Fruit fly (Drosophila melanogaster) whole organism, embryonic: Measurements from ENCODE around the gene cype.

Source experiments
- Atf6 ChIP-seq: fragments of 200-800 bp; sonication (Bioruptor generic); IDR thresholded peaks from 2 replicates; pipeline ENCODE4 v1.3.6; 2022; ENCODE audit warnings: missing biosample characterization, missing genetic modification characterization
- B-H1 ChIP-seq: fragments of 200-800 bp; sonication (Bioruptor generic); IDR thresholded peaks from 3 replicates; pipeline ENCODE4 v1.3.6; 2022; ENCODE audit warnings: missing biosample characterization, missing genetic modification characterization
- CG10431 ChIP-seq: fragments of 200-800 bp; sonication (Bioruptor generic); optimal IDR thresholded peaks from 3 replicates; lab custom pipeline; 2018; ENCODE audit warnings: missing biosample characterization, mild to moderate bottlenecking, missing genetic modification characterization
- CG10979 ChIP-seq: fragments of 200-800 bp; sonication (Bioruptor generic); optimal IDR thresholded peaks from 2 replicates; lab custom pipeline; 2018; ENCODE audit warnings: missing biosample characterization, mild to moderate bottlenecking, missing genetic modification characterization, moderate library complexity
- CG11504 ChIP-seq: fragments of 200-800 bp; sonication (Bioruptor generic); optimal IDR thresholded peaks from 3 replicates; lab custom pipeline; 2019; ENCODE audit warnings: missing biosample characterization, mild to moderate bottlenecking, missing genetic modification characterization, moderate library complexity
- CG12236 ChIP-seq: fragments of 200-800 bp; sonication (Bioruptor generic); optimal IDR thresholded peaks from 2 replicates; lab custom pipeline; 2016; ENCODE audit warnings: missing biosample characterization, missing genetic modification characterization
- CG12769 ChIP-seq: fragments of 200-800 bp; sonication (Bioruptor generic); optimal IDR thresholded peaks from 2 replicates; lab custom pipeline; 2019; ENCODE audit warnings: missing biosample characterization, mild to moderate bottlenecking, missing genetic modification characterization, moderate library complexity
- CG14014 ChIP-seq: fragments of 200-800 bp; sonication (Bioruptor generic); IDR thresholded peaks from 2 replicates; pipeline ENCODE4 v1.3.6; 2022; ENCODE audit warnings: missing biosample characterization, missing genetic modification characterization
- CG18262 ChIP-seq: fragments of 200-800 bp; optimal IDR thresholded peaks from 3 replicates; lab custom pipeline; 2019; ENCODE audit warnings: missing biosample characterization, mild to moderate bottlenecking, missing genetic modification characterization, moderate library complexity
- CG2116 ChIP-seq: fragments of 200-800 bp; sonication (Bioruptor generic); optimal IDR thresholded peaks from 3 replicates; lab custom pipeline; 2018; ENCODE audit warnings: missing biosample characterization, mild to moderate bottlenecking, missing genetic modification characterization
- CG32772 ChIP-seq: fragments of 200-800 bp; sonication (Bioruptor generic); IDR thresholded peaks from 2 replicates; pipeline ENCODE4 v1.3.6; 2022; ENCODE audit warnings: missing biosample characterization, missing genetic modification characterization
- CG7357 ChIP-seq: fragments of 200-800 bp; sonication (Bioruptor generic); IDR thresholded peaks from 3 replicates; pipeline ENCODE4 v1.3.6; 2022; ENCODE audit warnings: missing biosample characterization, missing genetic modification characterization
- CG7372 ChIP-seq: fragments of 200-800 bp; sonication (Bioruptor generic); IDR thresholded peaks from 2 replicates; pipeline ENCODE4 v1.3.6; 2022; ENCODE audit warnings: missing biosample characterization, missing genetic modification characterization
- CG7963 ChIP-seq: fragments of 200-800 bp; sonication (Bioruptor generic); IDR thresholded peaks from 3 replicates; pipeline ENCODE4 v1.3.6; 2022; ENCODE audit warnings: missing biosample characterization, missing genetic modification characterization; ENCODE audit not compliant: partially characterized antibody
- CG8478 ChIP-seq: fragments of >200 bp; optimal IDR thresholded peaks from 2 replicates; lab custom pipeline; 2018
- CG8924 ChIP-seq: fragments of 200-800 bp; optimal IDR thresholded peaks from 3 replicates; lab custom pipeline; 2019; ENCODE audit warnings: missing biosample characterization, mild to moderate bottlenecking, missing genetic modification characterization, moderate library complexity
- CG9727 ChIP-seq: fragments of 200-800 bp; sonication (Bioruptor generic); optimal IDR thresholded peaks from 3 replicates; lab custom pipeline; 2017; ENCODE audit warnings: missing biosample characterization, mild to moderate bottlenecking, missing genetic modification characterization
- Deaf1 ChIP-seq: fragments of 200-800 bp; optimal IDR thresholded peaks from 3 replicates; lab custom pipeline; 2019; ENCODE audit warnings: missing biosample characterization, mild to moderate bottlenecking, missing genetic modification characterization, moderate library complexity
- Ets65A ChIP-seq: fragments of 200-800 bp; sonication (Bioruptor generic); peaks from one replicate; lab custom pipeline; 2016; ENCODE audit warnings: missing biosample characterization, missing genetic modification characterization
- HLHmδ ChIP-seq: fragments of 200-800 bp; sonication (Bioruptor generic); optimal IDR thresholded peaks from 2 replicates; lab custom pipeline; 2018; ENCODE audit warnings: missing biosample characterization, mild to moderate bottlenecking, missing genetic modification characterization, moderate library complexity
- Jarid2 ChIP-seq: fragments of 200-800 bp; sonication (Bioruptor generic); optimal IDR thresholded peaks from 3 replicates; lab custom pipeline; 2017; ENCODE audit warnings: mild to moderate bottlenecking, missing biosample characterization, missing genetic modification reagents, missing genetic modification characterization
- Lhr ChIP-seq: fragments of 200-800 bp; sonication (Bioruptor generic); optimal IDR thresholded peaks from 3 replicates; lab custom pipeline; 2017; ENCODE audit warnings: mild to moderate bottlenecking, missing biosample characterization, missing genetic modification reagents, missing genetic modification characterization
- Nf-YA ChIP-seq: fragments of 200-800 bp; sonication (Bioruptor generic); IDR thresholded peaks from 2 replicates; pipeline ENCODE4 v1.3.6; 2022; ENCODE audit warnings: missing biosample characterization, missing genetic modification characterization
- Nf-YB ChIP-seq: fragments of 200-800 bp; sonication (Bioruptor generic); optimal IDR thresholded peaks from 3 replicates; lab custom pipeline; 2019; ENCODE audit warnings: missing biosample characterization, mild to moderate bottlenecking, missing genetic modification characterization, moderate library complexity
- Nf-YC ChIP-seq: fragments of 200-800 bp; optimal IDR thresholded peaks from 3 replicates; lab custom pipeline; 2019; ENCODE audit warnings: missing biosample characterization, mild to moderate bottlenecking, missing genetic modification characterization, moderate library complexity
- Spps ChIP-seq: fragments of 200-800 bp; sonication (Bioruptor generic); optimal IDR thresholded peaks from 2 replicates; lab custom pipeline; 2018; ENCODE audit warnings: missing biosample characterization, mild to moderate bottlenecking, missing genetic modification characterization
- ara ChIP-seq: fragments of 200-800 bp; sonication (Bioruptor generic); IDR thresholded peaks from 2 replicates; pipeline ENCODE4 v1.3.6; 2022; ENCODE audit warnings: missing biosample characterization, missing genetic modification characterization
- bsh ChIP-seq, 2 experiments: fragments of 200-800 bp; sonication (Bioruptor generic); optimal IDR thresholded peaks; 2 replicates each; lab custom pipeline; 2017 to 2018; ENCODE audit warnings: mild to moderate bottlenecking in 2 of 2, missing biosample characterization in 2 of 2, missing genetic modification characterization in 2 of 2, moderate library complexity in 1 of 2
- cad ChIP-seq: fragments of >200 bp; optimal IDR thresholded peaks from 2 replicates; lab custom pipeline; 2017; ENCODE audit warnings: missing biosample characterization, missing genetic modification characterization
- ems ChIP-seq: fragments of 200-800 bp; sonication (Bioruptor generic); optimal IDR thresholded peaks from 3 replicates; lab custom pipeline; 2016; ENCODE audit warnings: missing biosample characterization, missing genetic modification characterization
- eyg ChIP-seq: fragments of 200-800 bp; sonication (Bioruptor generic); optimal IDR thresholded peaks from 3 replicates; lab custom pipeline; 2016; ENCODE audit warnings: missing biosample characterization, missing genetic modification characterization
- gem ChIP-seq: fragments of 200-800 bp; sonication (Bioruptor generic); optimal IDR thresholded peaks from 2 replicates; lab custom pipeline; 2019; ENCODE audit warnings: missing biosample characterization, mild to moderate bottlenecking, missing genetic modification characterization, moderate library complexity
- gfzf ChIP-seq: fragments of 200-800 bp; sonication (Bioruptor generic); optimal IDR thresholded peaks from 2 replicates; lab custom pipeline; 2016; ENCODE audit warnings: missing biosample characterization, mild to moderate bottlenecking, missing genetic modification characterization, moderate library complexity
- grn ChIP-seq: fragments of 200-800 bp; sonication (Bioruptor generic); optimal IDR thresholded peaks from 3 replicates; lab custom pipeline; 2017; ENCODE audit warnings: missing biosample characterization, missing genetic modification characterization
- ken ChIP-seq: fragments of 200-800 bp; sonication (Bioruptor generic); IDR thresholded peaks from 3 replicates; pipeline ENCODE4 v1.3.6; 2022; ENCODE audit warnings: missing biosample characterization, missing genetic modification characterization
- nom ChIP-seq: fragments of 200-800 bp; sonication (Bioruptor generic); optimal IDR thresholded peaks from 2 replicates; lab custom pipeline; 2017; ENCODE audit warnings: missing biosample characterization, missing genetic modification characterization, mild to moderate bottlenecking, moderate library complexity, missing genetic modification reagents
- pita ChIP-seq: fragments of 200-800 bp; sonication (Bioruptor generic); optimal IDR thresholded peaks from 2 replicates; lab custom pipeline; 2017; ENCODE audit warnings: missing biosample characterization, mild to moderate bottlenecking, missing genetic modification characterization
- run ChIP-seq: fragments of 200-800 bp; sonication (Bioruptor generic); optimal IDR thresholded peaks from 3 replicates; lab custom pipeline; 2018; ENCODE audit warnings: missing biosample characterization, mild to moderate bottlenecking, missing genetic modification characterization
- scrt ChIP-seq: fragments of 200-800 bp; sonication (Bioruptor generic); optimal IDR thresholded peaks from 2 replicates; lab custom pipeline; 2018; ENCODE audit warnings: missing biosample characterization, mild to moderate bottlenecking, missing genetic modification characterization, moderate library complexity
- sens ChIP-seq: fragments of 200-800 bp; sonication (Bioruptor generic); peaks from one replicate; lab custom pipeline; 2016; ENCODE audit warnings: missing biosample characterization, missing genetic modification characterization
- sima ChIP-seq: fragments of 200-800 bp; sonication (Bioruptor generic); optimal IDR thresholded peaks from 2 replicates; lab custom pipeline; 2016; ENCODE audit warnings: missing biosample characterization, missing genetic modification characterization
- slou ChIP-seq: fragments of 200-800 bp; sonication (Bioruptor generic); optimal IDR thresholded peaks from 3 replicates; lab custom pipeline; 2016; ENCODE audit warnings: missing biosample characterization, missing genetic modification characterization
- so ChIP-seq: fragments of 200-800 bp; sonication (Bioruptor generic); IDR thresholded peaks from 3 replicates; pipeline ENCODE4 v1.3.6; 2022; ENCODE audit warnings: missing biosample characterization, missing genetic modification characterization
- stc ChIP-seq: fragments of 200-800 bp; sonication (Bioruptor generic); IDR thresholded peaks from 2 replicates; pipeline ENCODE4 v1.3.6; 2022; ENCODE audit warnings: missing biosample characterization, missing genetic modification characterization
- sug ChIP-seq: fragments of 200-800 bp; optimal IDR thresholded peaks from 2 replicates; lab custom pipeline; 2019; ENCODE audit warnings: missing biosample characterization, mild to moderate bottlenecking, missing genetic modification characterization, moderate library complexity
- tup ChIP-seq: fragments of 200-800 bp; sonication (Bioruptor generic); optimal IDR thresholded peaks from 2 replicates; lab custom pipeline; 2016; ENCODE audit warnings: missing biosample characterization, mild to moderate bottlenecking, missing genetic modification characterization, moderate library complexity
- z ChIP-seq: fragments of 200-800 bp; sonication (Bioruptor generic); IDR thresholded peaks from 3 replicates; pipeline ENCODE4 v1.3.6; 2022; ENCODE audit warnings: missing biosample characterization, missing genetic modification characterization

The cype gene

DNA sequence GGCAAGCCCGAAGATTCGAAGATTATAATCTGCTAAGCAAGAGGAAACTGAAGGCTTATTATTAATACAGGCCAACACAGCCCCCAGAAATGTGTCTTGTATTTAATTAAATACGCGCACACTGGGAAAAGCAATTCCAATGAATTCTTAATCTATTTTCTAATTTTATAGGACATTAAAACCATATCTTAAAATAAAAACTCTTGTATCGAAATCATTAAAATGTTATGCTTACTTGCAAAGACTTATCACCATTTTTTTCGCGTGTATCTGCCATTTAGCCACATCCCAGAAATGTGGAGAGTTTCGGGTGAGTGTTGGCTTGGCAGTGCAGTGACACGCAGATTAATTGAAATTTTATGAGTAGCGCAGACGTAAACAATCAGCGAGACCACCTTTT is 41.0 kb downstream of the cype start:
- TF ChIP-seq CG2116 (GFP tag; lab: Kevin White, UChicago): no peak
- TF ChIP-seq cad (GFP tag; lab: Kevin White, UChicago): no peak
- peak; percentile 54 for TF ChIP-seq sens (GFP tag; lab: Kevin White, UChicago)
- TF ChIP-seq grn: peak; percentile 25
- TF ChIP-seq gem: peak; percentile 5

DNA sequence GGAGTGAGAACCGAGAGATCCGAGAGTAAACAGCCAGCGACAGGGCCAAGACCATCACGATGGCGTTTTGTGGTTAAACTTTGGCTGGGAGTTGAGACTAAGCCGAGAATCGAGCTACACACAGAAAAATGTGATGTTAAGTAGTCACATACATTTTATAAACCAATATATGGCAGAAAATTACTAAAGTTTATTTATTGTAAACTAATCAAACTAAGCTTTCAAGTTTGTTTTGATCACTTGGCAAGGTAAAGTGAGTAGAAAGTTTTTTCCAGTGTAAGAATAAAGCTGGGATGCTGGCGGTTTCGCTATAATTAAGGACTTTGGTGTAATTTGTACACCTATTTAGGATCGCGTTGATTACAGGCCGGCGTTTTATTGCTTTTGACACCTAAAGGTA is 45.5 kb downstream of the cype start:
- TF ChIP-seq nom (peak; percentile 67), sug (tag; lab: Kevin White, UChicago) (no peak), bsh (GFP tag; optimal IDR thresholded peaks at IDR 0.05; lab: Kevin White, UChicago) (peak in 1 of 2 experiments; percentile 15), CG11504 (tag; lab: Kevin White, UChicago) (no peak)

DNA sequence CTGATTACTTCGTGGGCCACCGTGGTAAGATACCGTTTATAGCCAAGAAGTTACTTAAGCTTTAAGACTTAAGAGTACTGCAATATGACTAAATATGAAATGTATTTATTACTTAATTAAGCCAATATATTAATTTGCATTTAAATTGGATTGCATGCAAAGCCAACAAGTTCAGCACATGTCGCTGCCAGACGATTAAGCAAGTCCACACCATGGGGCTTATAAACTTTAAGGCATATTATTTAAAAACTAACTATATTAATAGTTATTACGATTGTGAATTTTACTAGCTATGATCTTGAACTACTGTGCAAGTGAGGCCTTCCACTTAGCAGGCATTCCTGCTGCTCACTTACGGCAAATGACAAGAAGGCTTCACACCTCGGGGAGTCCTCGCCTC is 47.2 kb downstream of the cype start:
- TF ChIP-seq ken: no peak
- TF ChIP-seq Lhr (GFP tag; lab: Kevin White, UChicago): no peak
- no peak for TF ChIP-seq HLHmδ (GFP tag; lab: Kevin White, UChicago)
- no peak for TF ChIP-seq scrt
- no peak for TF ChIP-seq CG10979 (tag; lab: Kevin White, UChicago)
- no peak for TF ChIP-seq CG18262
- no peak for TF ChIP-seq CG7372 (GFP tag; lab: Robert Waterston, UW)

DNA sequence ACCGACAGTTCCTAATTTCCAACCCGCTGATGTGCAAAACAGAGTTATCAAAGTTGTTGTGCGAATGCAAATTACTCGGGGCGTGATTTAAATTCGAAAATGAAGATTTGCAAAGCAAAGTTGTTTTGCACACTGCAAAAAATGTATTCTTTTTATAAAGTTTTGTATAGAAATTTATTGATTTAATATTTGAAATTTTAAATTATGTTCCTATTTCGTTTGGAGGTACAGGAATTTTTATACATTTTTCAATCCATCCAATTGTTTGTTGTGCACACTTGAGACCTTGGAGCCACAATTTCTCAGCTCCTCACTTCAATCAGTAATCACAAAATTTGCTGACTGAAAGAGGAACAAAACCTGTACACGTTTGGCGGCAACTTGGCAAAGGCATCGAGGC is 48.0 kb downstream of the cype start:
- peak; percentile 13 for TF ChIP-seq sens (GFP tag; lab: Kevin White, UChicago)
- TF ChIP-seq CG8924: no peak
- TF ChIP-seq eyg (GFP tag; lab: Kevin White, UChicago): no peak
- no peak for TF ChIP-seq gfzf (GFP tag; lab: Kevin White, UChicago)
- no peak for TF ChIP-seq ems (GFP tag; lab: Kevin White, UChicago)
- TF ChIP-seq Spps (tag; lab: Kevin White, UChicago): no peak
- no peak for TF ChIP-seq so (GFP tag; lab: Robert Waterston, UW)

DNA sequence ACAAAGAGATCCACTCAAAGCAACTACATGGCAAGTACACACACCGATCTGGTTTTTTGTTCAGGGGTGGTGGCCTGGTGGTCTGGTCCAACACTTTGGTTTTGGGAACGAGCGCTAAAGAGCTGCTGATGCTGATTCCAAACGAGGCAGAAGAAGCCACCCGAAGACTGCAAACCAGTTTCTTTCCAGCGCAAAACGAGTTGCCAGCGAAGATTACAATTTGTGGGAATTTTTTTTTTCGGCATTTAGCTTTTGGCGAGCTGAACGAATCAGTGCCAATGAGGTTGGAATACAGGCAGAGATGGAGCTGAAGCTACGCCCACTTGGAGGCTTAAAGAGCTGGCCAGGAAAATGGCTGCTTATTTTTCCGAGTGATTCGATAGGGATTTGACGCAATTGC is 49.4 kb downstream of the cype start:
- TF ChIP-seq CG8478 (no peak), ara (GFP tag; lab: Robert Waterston, UW) (no peak), CG14014 (GFP tag; lab: Robert Waterston, UW) (no peak), CG12769 (tag; lab: Kevin White, UChicago) (peak; percentile 3), Jarid2 (GFP tag; lab: Kevin White, UChicago) (no peak), pita (no peak), stc (no peak), slou (no peak), CG9727 (GFP tag; lab: Kevin White, UChicago) (no peak), CG10431 (GFP tag; lab: Kevin White, UChicago) (peak; percentile 2), ems (GFP tag; lab: Kevin White, UChicago) (no peak), Atf6 (GFP tag; lab: Robert Waterston, UW) (no peak), Ets65A (GFP tag; lab: Kevin White, UChicago) (no peak), Nf-YA (GFP tag; lab: Robert Waterston, UW) (no peak), Nf-YC (tag; lab: Kevin White, UChicago) (peak; percentile 72), B-H1 (GFP tag; lab: Robert Waterston, UW) (no peak), CG7963 (GFP tag; lab: Robert Waterston, UW) (no peak), Deaf1 (tag; lab: Kevin White, UChicago) (peak; percentile 8), tup (GFP tag; lab: Kevin White, UChicago) (no peak), CG32772 (GFP tag; lab: Robert Waterston, UW) (no peak), CG7357 (GFP tag; lab: Robert Waterston, UW) (no peak), z (GFP tag; lab: Robert Waterston, UW) (peak; percentile 83), run (tag; lab: Kevin White, UChicago) (no peak), CG12236 (no peak), Nf-YB (peak; percentile 86), sima (GFP tag; lab: Kevin White, UChicago) (no peak)
